Worm (Caenorhabditis elegans) whole organism, young adult: ENCODE measurements around the gene F13A2.5.

Experiments used
- C17E4.6 ChIP-seq: fragments of 200-800 bp; sonication (Bioruptor generic); IDR thresholded peaks from 2 replicates; pipeline ENCODE4 v1.3.6; 2022; ENCODE audit warnings: missing genetic modification reagents, missing genetic modification characterization, missing compliant biosample characterization
- D2030.7 ChIP-seq: fragments of 200-800 bp; sonication (Bioruptor generic); IDR thresholded peaks from 2 replicates; pipeline ENCODE4 v1.3.6; 2022; ENCODE audit warnings: missing genetic modification reagents, missing genetic modification characterization, missing compliant biosample characterization
- F33H1.4 ChIP-seq: fragments of 200-800 bp; sonication (Bioruptor generic); IDR thresholded peaks from 2 replicates; pipeline ENCODE4 v1.3.6; 2022; ENCODE audit warnings: missing genetic modification reagents, missing genetic modification characterization, missing compliant biosample characterization
- F52B5.7 ChIP-seq: sonication (generic microtip); optimal IDR thresholded peaks from 2 replicates; lab custom pipeline; 2016; ENCODE audit warnings: mild to moderate bottlenecking, missing genetic modification characterization, missing compliant biosample characterization
- F55B11.4 ChIP-seq: sonication (generic microtip); optimal IDR thresholded peaks from 2 replicates; lab custom pipeline; 2016; ENCODE audit warnings: missing compliant biosample characterization, missing genetic modification characterization, borderline replicate concordance; ENCODE audit not compliant: insufficient read depth
- F57A8.1 ChIP-seq: fragments of 200-800 bp; sonication (Bioruptor generic); optimal IDR thresholded peaks from 2 replicates; lab custom pipeline; 2018; ENCODE audit warnings: mild to moderate bottlenecking, missing genetic modification characterization, moderate library complexity, missing compliant biosample characterization
- F57C9.4 ChIP-seq: sonication (generic microtip); optimal IDR thresholded peaks from 2 replicates; lab custom pipeline; 2017; ENCODE audit warnings: mild to moderate bottlenecking, missing genetic modification characterization, missing compliant biosample characterization
- Y53F4B.3 ChIP-seq: fragments of 200-800 bp; sonication (Bioruptor generic); IDR thresholded peaks from 2 replicates; pipeline ENCODE4 v1.3.6; 2022; ENCODE audit warnings: missing genetic modification reagents, missing genetic modification characterization, missing compliant biosample characterization
- Y95B8A.8 ChIP-seq: fragments of 200-800 bp; sonication (Bioruptor generic); IDR thresholded peaks from 2 replicates; pipeline ENCODE4 v1.3.6; 2022; ENCODE audit warnings: missing genetic modification reagents, missing genetic modification characterization, missing compliant biosample characterization
- aptf-2 ChIP-seq: fragments of 200-800 bp; sonication (Bioruptor generic); conservative IDR thresholded peaks from 2 replicates; pipeline ENCODE4 v1.3.6; 2022; ENCODE audit warnings: missing genetic modification reagents, missing genetic modification characterization, missing compliant biosample characterization
- attf-6 ChIP-seq: fragments of 200-800 bp; sonication (Bioruptor generic); IDR thresholded peaks from 2 replicates; pipeline ENCODE4 v1.3.6; 2022; ENCODE audit warnings: missing genetic modification reagents, missing genetic modification characterization, missing compliant biosample characterization
- bed-2 ChIP-seq: fragments of 200-800 bp; sonication (Bioruptor generic); IDR thresholded peaks from 2 replicates; pipeline ENCODE4 v1.3.6; 2022; ENCODE audit warnings: missing genetic modification reagents, missing genetic modification characterization, missing compliant biosample characterization
- ceh-40 ChIP-seq: fragments of 200-800 bp; sonication (Bioruptor generic); IDR thresholded peaks from 2 replicates; pipeline ENCODE4 v1.3.6; 2022; ENCODE audit warnings: missing genetic modification characterization, missing compliant biosample characterization
- ceh-58 ChIP-seq: fragments of 200-800 bp; sonication (Bioruptor generic); IDR thresholded peaks from 2 replicates; pipeline ENCODE4 v1.3.6; 2022; ENCODE audit warnings: missing genetic modification characterization, missing compliant biosample characterization
- ceh-91 ChIP-seq: fragments of 200-800 bp; sonication (Bioruptor generic); IDR thresholded peaks from 2 replicates; pipeline ENCODE4 v1.3.6; 2022; ENCODE audit warnings: missing genetic modification reagents, missing genetic modification characterization, missing compliant biosample characterization
- egrh-3 ChIP-seq: fragments of 200-800 bp; sonication (Bioruptor generic); IDR thresholded peaks from 2 replicates; pipeline ENCODE4 v1.3.6; 2022; ENCODE audit warnings: missing genetic modification reagents, missing genetic modification characterization, missing compliant biosample characterization
- ets-4 ChIP-seq: fragments of 200-800 bp; sonication (Bioruptor generic); optimal IDR thresholded peaks from 2 replicates; lab custom pipeline; 2018; ENCODE audit warnings: mild to moderate bottlenecking, missing genetic modification characterization, missing compliant biosample characterization
- hmg-1.2 ChIP-seq: fragments of 200-800 bp; sonication (Bioruptor generic); IDR thresholded peaks from 2 replicates; pipeline ENCODE4 v1.3.6; 2022; ENCODE audit warnings: missing genetic modification reagents, missing genetic modification characterization, missing compliant biosample characterization
- hmg-20 ChIP-seq: fragments of 200-800 bp; sonication (Bioruptor generic); IDR thresholded peaks from 2 replicates; pipeline ENCODE4 v1.3.6; 2022; ENCODE audit warnings: missing genetic modification reagents, missing genetic modification characterization, missing compliant biosample characterization
- hrde-1 ChIP-seq: sonication (generic microtip); optimal IDR thresholded peaks from 2 replicates; lab custom pipeline; 2016; ENCODE audit warnings: missing genetic modification characterization, mild to moderate bottlenecking, missing compliant biosample characterization, moderate library complexity, missing genotype, missing genetic modification reagents, borderline replicate concordance
- hsf-1 ChIP-seq: fragments of 200-800 bp; sonication (Bioruptor generic); IDR thresholded peaks from 2 replicates; pipeline ENCODE4 v1.3.6; 2022; ENCODE audit warnings: missing genetic modification reagents, missing genetic modification characterization, missing compliant biosample characterization
- lin-35 ChIP-seq, 3 experiments: fragments of 150-350 bp in 2 of 3; sonication (generic microtip) in 1 of 3; optimal IDR thresholded peaks; 2 replicates each; lab custom pipeline; 2014 to 2018; ENCODE audit warnings: missing biosample characterization in 3 of 3, missing genetic modification characterization in 3 of 3, missing genetic modification reagents in 3 of 3
- lin-40 ChIP-seq: sonication (generic microtip); optimal IDR thresholded peaks from 2 replicates; lab custom pipeline; 2016; ENCODE audit warnings: missing genetic modification characterization, mild to moderate bottlenecking, missing compliant biosample characterization, missing genotype, missing genetic modification reagents
- lin-54 ChIP-seq: fragments of 200-800 bp; sonication (Bioruptor generic); optimal IDR thresholded peaks from 2 replicates; lab custom pipeline; 2018; ENCODE audit warnings: mild to moderate bottlenecking, missing genetic modification characterization, missing compliant biosample characterization
- lir-1 ChIP-seq: fragments of 200-800 bp; sonication (Bioruptor generic); conservative IDR thresholded peaks from 2 replicates; pipeline ENCODE4 v1.3.6; 2022; ENCODE audit warnings: missing genetic modification reagents, missing genetic modification characterization, missing compliant biosample characterization
- lsl-1 ChIP-seq: fragments of 200-800 bp; sonication (Bioruptor generic); optimal IDR thresholded peaks from 2 replicates; lab custom pipeline; 2018; ENCODE audit warnings: mild to moderate bottlenecking, missing genetic modification characterization, moderate library complexity, missing compliant biosample characterization
- madf-10 ChIP-seq: sonication (generic microtip); optimal IDR thresholded peaks from 2 replicates; lab custom pipeline; 2016; ENCODE audit warnings: mild to moderate bottlenecking, missing genetic modification characterization, missing compliant biosample characterization
- madf-3 ChIP-seq: fragments of 200-800 bp; sonication (Bioruptor generic); IDR thresholded peaks from 2 replicates; pipeline ENCODE4 v1.3.6; 2022; ENCODE audit warnings: missing genetic modification reagents, missing genetic modification characterization, missing compliant biosample characterization
- mes-4 ChIP-seq: sonication (generic microtip); optimal IDR thresholded peaks from 2 replicates; lab custom pipeline; 2016; ENCODE audit warnings: missing genotype, missing genetic modification characterization, missing compliant biosample characterization
- rcor-1 ChIP-seq: fragments of 200-800 bp; sonication (Bioruptor generic); IDR thresholded peaks from 2 replicates; pipeline ENCODE4 v1.3.6; 2022; ENCODE audit warnings: missing genetic modification reagents, missing genetic modification characterization, missing compliant biosample characterization
- sdz-38 ChIP-seq: sonication (generic microtip); optimal IDR thresholded peaks from 2 replicates; lab custom pipeline; 2016; ENCODE audit warnings: missing genotype, missing genetic modification characterization, missing compliant biosample characterization
- ztf-18 ChIP-seq: sonication (generic microtip); optimal IDR thresholded peaks from 2 replicates; lab custom pipeline; 2016; ENCODE audit warnings: missing genotype, mild to moderate bottlenecking, missing genetic modification characterization, missing compliant biosample characterization
- ztf-25 ChIP-seq: fragments of 200-800 bp; sonication (Bioruptor generic); IDR thresholded peaks from 2 replicates; pipeline ENCODE4 v1.3.6; 2022; ENCODE audit warnings: missing genetic modification reagents, missing genetic modification characterization, missing compliant biosample characterization

The F13A2.5 gene

ce11 chrV:4387916-4388315 lies 13.8 kb downstream of the F13A2.5 start:
- TF ChIP-seq D2030.7 (no peak), C17E4.6 (GFP tag; lab: Robert Waterston, UW) (no peak), rcor-1 (GFP tag; lab: Robert Waterston, UW) (no peak), ceh-40 (GFP tag; lab: Robert Waterston, UW) (no peak), lsl-1 (no peak), Y95B8A.8 (GFP tag; lab: Robert Waterston, UW) (no peak), sdz-38 (tag; lab: Kevin White, UChicago) (no peak), bed-2 (GFP tag; lab: Robert Waterston, UW) (no peak), Y53F4B.3 (no peak), ztf-18 (no peak), hmg-20 (no peak), ceh-58 (no peak), lin-54 (GFP tag; lab: Kevin White, UChicago) (no peak)

- TF ChIP-seq lir-1 (GFP tag; lab: Robert Waterston, UW) (no peak), hrde-1 (tag; lab: Kevin White, UChicago) (no peak), madf-10 (tag; lab: Kevin White, UChicago) (no peak), hsf-1 (no peak), F57A8.1 (GFP tag; lab: Kevin White, UChicago) (no peak)
- TF ChIP-seq, all 124 proteins: peak for 0
Measured at ce11 chrV:4387402-4387801, 14.4 kb downstream of the F13A2.5 start, which contains the start of gene F13A2.9. F13A2.9 (minus strand) TSS chrV:4387502.

ce11 chrV:4386173-4386572 lies 15.6 kb downstream of the F13A2.5 start, which contains the start of gene F13A2.10:
F13A2.10 (minus strand) TSS chrV:4386273.
- no peak for TF ChIP-seq lin-35 (GFP tag; optimal IDR thresholded peaks at IDR 0.05; lab: Kevin White, UChicago)
- no peak for TF ChIP-seq ceh-91 (GFP tag; lab: Robert Waterston, UW)
- no peak for TF ChIP-seq F55B11.4
- TF ChIP-seq F52B5.7 (tag; lab: Kevin White, UChicago) = no peak
- TF ChIP-seq mes-4 (tag; lab: Kevin White, UChicago) = no peak
- TF ChIP-seq Y95B8A.8 (GFP tag; lab: Robert Waterston, UW) = no peak
- TF ChIP-seq Y53F4B.3 = no peak

- TF ChIP-seq attf-6 (GFP tag; lab: Robert Waterston, UW) = no peak
- no peak for TF ChIP-seq ztf-25 (GFP tag; lab: Robert Waterston, UW)
- TF ChIP-seq madf-3 = no peak
- TF ChIP-seq hmg-1.2 (GFP tag; lab: Robert Waterston, UW) = no peak
Measured at ce11 chrV:4384482-4384881, 17.3 kb downstream of the F13A2.5 start, which contains the start of gene F13A2.2. F13A2.2 (minus strand) TSS chrV:4384582.

- TF ChIP-seq F57C9.4 (tag; lab: Kevin White, UChicago) = no peak
- no peak for TF ChIP-seq ceh-91 (GFP tag; lab: Robert Waterston, UW)
- no peak for TF ChIP-seq C17E4.6 (GFP tag; lab: Robert Waterston, UW)
- no peak for TF ChIP-seq ets-4 (GFP tag; lab: Kevin White, UChicago)
- no peak for TF ChIP-seq F33H1.4 (GFP tag; lab: Robert Waterston, UW)
- TF ChIP-seq egrh-3 (GFP tag; lab: Robert Waterston, UW) = no peak
- TF ChIP-seq lin-40 (tag; lab: Kevin White, UChicago) = no peak
- TF ChIP-seq lir-1 (GFP tag; lab: Robert Waterston, UW) = no peak
- no peak for TF ChIP-seq aptf-2 (GFP tag; lab: Robert Waterston, UW)
Measured at ce11 chrV:4382298-4382697, 19.5 kb downstream of the F13A2.5 start, which contains the start of gene F13A2.1. F13A2.1 (minus strand) TSS chrV:4382398.
